Worm (Caenorhabditis elegans): ENCODE measurements around the gene twk-28.

twk-28 gene

ce11 chrX:4279294-4279782 lies at the start of gene twk-28, which contains the start of gene ets-9:
twk-28 (minus strand) TSS chrX:4279344.
ets-9 (plus strand) TSS chrX:4279703.
- TF ChIP-seq dao-5 (tag; optimal IDR thresholded peaks at IDR 0.05), result no peak
- no peak for TF ChIP-seq W03F9.2 (tag; optimal IDR thresholded peaks at IDR 0.05)
- no peak for TF ChIP-seq him-1 (tag; optimal IDR thresholded peaks at IDR 0.05)

- TF ChIP-seq W03F9.2 (tag; optimal IDR thresholded peaks at IDR 0.05), result no peak
- no peak for TF ChIP-seq him-1 (tag; optimal IDR thresholded peaks at IDR 0.05)
- no peak for TF ChIP-seq dao-5 (tag; optimal IDR thresholded peaks at IDR 0.05)
Observed at ce11 chrX:4328816-4329215, 49.7 kb upstream of the twk-28 start, which contains the start of gene C24A8.5. C24A8.5 (minus strand) TSS chrX:4328916.

ce11 chrX:4322847-4323455 lies 43.8 kb upstream of the twk-28 start:
- TF ChIP-seq him-1 (tag; optimal IDR thresholded peaks at IDR 0.05) (no peak), W03F9.2 (tag; optimal IDR thresholded peaks at IDR 0.05) (no peak), dao-5 (tag; optimal IDR thresholded peaks at IDR 0.05) (no peak)

ce11 chrX:4320563-4320962 lies 41.4 kb upstream of the twk-28 start, which contains the start of gene dop-6:
dop-6 (plus strand) TSS chrX:4320863.
- TF ChIP-seq dao-5 (tag; optimal IDR thresholded peaks at IDR 0.05) (no peak), W03F9.2 (tag; optimal IDR thresholded peaks at IDR 0.05) (no peak), him-1 (tag; optimal IDR thresholded peaks at IDR 0.05) (no peak)

ce11 chrX:4317095-4317494 lies 38.0 kb upstream of the twk-28 start:
- TF ChIP-seq dao-5 (tag; optimal IDR thresholded peaks at IDR 0.05) (no peak), him-1 (tag; optimal IDR thresholded peaks at IDR 0.05) (no peak), W03F9.2 (tag; optimal IDR thresholded peaks at IDR 0.05) (no peak)

ce11 chrX:4314939-4315338 lies 35.8 kb upstream of the twk-28 start:
- TF ChIP-seq dao-5 (tag; optimal IDR thresholded peaks at IDR 0.05) (no peak), W03F9.2 (tag; optimal IDR thresholded peaks at IDR 0.05) (no peak), him-1 (tag; optimal IDR thresholded peaks at IDR 0.05) (no peak)

ce11 chrX:4311668-4312067 lies 32.5 kb upstream of the twk-28 start, which contains the start of gene C52B9.8:
C52B9.8 (minus strand) TSS chrX:4311768.
- TF ChIP-seq dao-5 (tag; optimal IDR thresholded peaks at IDR 0.05) (no peak), him-1 (tag; optimal IDR thresholded peaks at IDR 0.05) (no peak), W03F9.2 (tag; optimal IDR thresholded peaks at IDR 0.05) (no peak)

- no peak for TF ChIP-seq him-1 (tag; optimal IDR thresholded peaks at IDR 0.05)
- TF ChIP-seq dao-5 (tag; optimal IDR thresholded peaks at IDR 0.05), result no peak
- no peak for TF ChIP-seq W03F9.2 (tag; optimal IDR thresholded peaks at IDR 0.05)
Observed at ce11 chrX:4307559-4308005, 28.4 kb upstream of the twk-28 start.

ce11 chrX:4306861-4307260 lies 27.7 kb upstream of the twk-28 start, which contains the start of gene pqn-15:
pqn-15 (minus strand) TSS chrX:4306961.
- no peak for TF ChIP-seq dao-5 (tag; optimal IDR thresholded peaks at IDR 0.05)
- TF ChIP-seq W03F9.2 (tag; optimal IDR thresholded peaks at IDR 0.05), result no peak
- no peak for TF ChIP-seq him-1 (tag; optimal IDR thresholded peaks at IDR 0.05)

- TF ChIP-seq W03F9.2 (tag; optimal IDR thresholded peaks at IDR 0.05) (no peak), dao-5 (tag; optimal IDR thresholded peaks at IDR 0.05) (no peak), him-1 (tag; optimal IDR thresholded peaks at IDR 0.05) (no peak)
Observed at ce11 chrX:4303200-4303599, 24.1 kb upstream of the twk-28 start.

- TF ChIP-seq him-1 (tag; optimal IDR thresholded peaks at IDR 0.05), result no peak
- TF ChIP-seq dao-5 (tag; optimal IDR thresholded peaks at IDR 0.05), result no peak
- TF ChIP-seq W03F9.2 (tag; optimal IDR thresholded peaks at IDR 0.05), result no peak
Observed at ce11 chrX:4297452-4297851, 18.3 kb upstream of the twk-28 start, which contains the start of gene paf-2. paf-2 (minus strand) TSS chrX:4297741.

- TF ChIP-seq him-1 (tag; optimal IDR thresholded peaks at IDR 0.05) (no peak), dao-5 (tag; optimal IDR thresholded peaks at IDR 0.05) (no peak), W03F9.2 (tag; optimal IDR thresholded peaks at IDR 0.05) (no peak)
Observed at ce11 chrX:4295917-4296316, 16.8 kb upstream of the twk-28 start.

- TF ChIP-seq dao-5 (tag; optimal IDR thresholded peaks at IDR 0.05), result no peak
- TF ChIP-seq W03F9.2 (tag; optimal IDR thresholded peaks at IDR 0.05), result no peak
- no peak for TF ChIP-seq him-1 (tag; optimal IDR thresholded peaks at IDR 0.05)
Observed at ce11 chrX:4294957-4295356, 15.8 kb upstream of the twk-28 start.

- TF ChIP-seq him-1 (tag; optimal IDR thresholded peaks at IDR 0.05), result no peak
- TF ChIP-seq dao-5 (tag; optimal IDR thresholded peaks at IDR 0.05), result no peak
- no peak for TF ChIP-seq W03F9.2 (tag; optimal IDR thresholded peaks at IDR 0.05)
Observed at ce11 chrX:4289805-4290204, 10.7 kb upstream of the twk-28 start.
